Worm (Caenorhabditis elegans) whole organism, L4 larva: Measurements from ENCODE around the gene T22F3.2.

Experiments
- D1046.2 ChIP-seq: fragments of 200-800 bp; sonication (Bioruptor generic); IDR thresholded peaks from 2 replicates; pipeline ENCODE4 v1.3.6; 2022; ENCODE audit warnings: missing genetic modification characterization, missing compliant biosample characterization
- F26F4.8 ChIP-seq: fragments of 200-800 bp; sonication (Bioruptor generic); conservative IDR thresholded peaks from 2 replicates; pipeline ENCODE4 v1.3.6; 2022; ENCODE audit warnings: missing genetic modification characterization, missing compliant biosample characterization
- F49E8.2 ChIP-seq: sonication (generic microtip); optimal IDR thresholded peaks from 2 replicates; lab custom pipeline; 2016; ENCODE audit warnings: missing compliant biosample characterization, mild to moderate bottlenecking, missing genetic modification characterization, borderline replicate concordance
- R02D3.7 ChIP-seq: fragments of 150-350 bp; sonication (generic microtip); optimal IDR thresholded peaks from 3 replicates; lab custom pipeline; 2014; ENCODE audit warnings: missing biosample characterization, missing genetic modification characterization
- T20F7.1 ChIP-seq: fragments of 200-800 bp; sonication (Bioruptor generic); optimal IDR thresholded peaks from 2 replicates; lab custom pipeline; 2018; ENCODE audit warnings: mild to moderate bottlenecking, missing genetic modification characterization, missing compliant biosample characterization
- T26A8.4 ChIP-seq: fragments of 200-800 bp; sonication (Bioruptor generic); IDR thresholded peaks from 2 replicates; pipeline ENCODE4 v1.3.6; 2022; ENCODE audit warnings: missing genetic modification characterization, missing compliant biosample characterization
- Y105C5A.15 ChIP-seq: fragments of 200-800 bp; sonication (Bioruptor generic); IDR thresholded peaks from 2 replicates; pipeline ENCODE4 v1.3.6; 2022; ENCODE audit warnings: missing genetic modification characterization, missing compliant biosample characterization
- Y48G9A.11 ChIP-seq: fragments of 200-800 bp; sonication (Bioruptor generic); IDR thresholded peaks from 2 replicates; pipeline ENCODE4 v1.3.6; 2022; ENCODE audit warnings: missing genetic modification reagents, missing genetic modification characterization, missing compliant biosample characterization
- aha-1 ChIP-seq: fragments of 150-350 bp; peaks from one replicate; lab custom pipeline; 2014; ENCODE audit warnings: missing biosample characterization, missing genetic modification characterization
- arid-1 ChIP-seq: fragments of 200-800 bp; sonication (Bioruptor generic); conservative IDR thresholded peaks from 2 replicates; pipeline ENCODE4 v1.3.6; 2022; ENCODE audit warnings: missing genetic modification reagents, missing genetic modification characterization, missing compliant biosample characterization
- attf-4 ChIP-seq: sonication (generic microtip); optimal IDR thresholded peaks from 3 replicates; lab custom pipeline; 2017; ENCODE audit warnings: missing biosample characterization, missing genetic modification characterization
- ceh-20 ChIP-seq: fragments of 200-800 bp; sonication (Bioruptor generic); IDR thresholded peaks from 2 replicates; pipeline ENCODE4 v1.3.6; 2022; ENCODE audit warnings: missing genetic modification reagents, missing genetic modification characterization, missing compliant biosample characterization
- ceh-28 ChIP-seq: fragments of 150-350 bp; optimal IDR thresholded peaks from 2 replicates; lab custom pipeline; 2014; ENCODE audit warnings: missing biosample characterization, missing genetic modification reagents, missing genetic modification characterization
- ceh-32 ChIP-seq: sonication (generic microtip); optimal IDR thresholded peaks from 2 replicates; lab custom pipeline; 2016; ENCODE audit warnings: mild to moderate bottlenecking, missing genetic modification characterization, missing compliant biosample characterization; ENCODE audit not compliant: poor library complexity
- ceh-44 ChIP-seq: fragments of 200-800 bp; sonication (Bioruptor generic); IDR thresholded peaks from 2 replicates; pipeline ENCODE4 v1.3.6; 2022; ENCODE audit warnings: missing genetic modification reagents, missing genetic modification characterization, missing compliant biosample characterization
- ctbp-1 ChIP-seq: fragments of 200-800 bp; sonication (Bioruptor generic); IDR thresholded peaks from 2 replicates; pipeline ENCODE4 v1.3.6; 2022; ENCODE audit warnings: missing genetic modification reagents, missing genetic modification characterization, missing compliant biosample characterization
- daf-16 ChIP-seq, 3 experiments: sonication (generic microtip); optimal IDR thresholded peaks; 2 replicates each; lab custom pipeline; 2016 to 2017; ENCODE audit warnings: missing genetic modification characterization in 3 of 3, missing genetic modification reagents in 3 of 3, mild to moderate bottlenecking in 2 of 3, missing compliant biosample characterization in 2 of 3, missing biosample characterization in 1 of 3, moderate library complexity in 1 of 3
- dmd-6 ChIP-seq: fragments of 200-800 bp; sonication (Bioruptor generic); IDR thresholded peaks from 2 replicates; pipeline ENCODE4 v1.3.6; 2022; ENCODE audit warnings: missing genetic modification reagents, missing genetic modification characterization, missing compliant biosample characterization
- dmd-8 ChIP-seq: fragments of 200-800 bp; sonication (Bioruptor generic); IDR thresholded peaks from 2 replicates; pipeline ENCODE4 v1.3.6; 2022; ENCODE audit warnings: missing genetic modification characterization, missing compliant biosample characterization
- egl-43 ChIP-seq: fragments of 200-800 bp; sonication (Bioruptor generic); IDR thresholded peaks from 2 replicates; pipeline ENCODE4 v1.3.6; 2022; ENCODE audit warnings: missing genetic modification reagents, missing genetic modification characterization, missing compliant biosample characterization
- hmg-1.1 ChIP-seq: fragments of 200-800 bp; sonication (Bioruptor generic); IDR thresholded peaks from 2 replicates; pipeline ENCODE4 v1.3.6; 2022; ENCODE audit warnings: missing genetic modification reagents, missing genetic modification characterization, missing compliant biosample characterization
- lim-7 ChIP-seq: fragments of 200-800 bp; sonication (Bioruptor generic); IDR thresholded peaks from 2 replicates; pipeline ENCODE4 v1.3.6; 2022; ENCODE audit warnings: missing genetic modification characterization, missing compliant biosample characterization
- lin-1 ChIP-seq: fragments of 200-800 bp; sonication (Bioruptor generic); IDR thresholded peaks from 2 replicates; pipeline ENCODE4 v1.3.6; 2022; ENCODE audit warnings: missing genetic modification reagents, missing genetic modification characterization, missing compliant biosample characterization
- lin-13 ChIP-seq: fragments of 150-350 bp; optimal IDR thresholded peaks from 2 replicates; lab custom pipeline; 2014; ENCODE audit warnings: missing biosample characterization, missing genetic modification reagents, missing genetic modification characterization
- lin-38 ChIP-seq: fragments of 200-800 bp; sonication (Bioruptor generic); IDR thresholded peaks from 2 replicates; pipeline ENCODE4 v1.3.6; 2022; ENCODE audit warnings: missing genetic modification reagents, missing genetic modification characterization, missing compliant biosample characterization
- lir-3 ChIP-seq: sonication (generic microtip); optimal IDR thresholded peaks from 2 replicates; lab custom pipeline; 2016; ENCODE audit warnings: mild to moderate bottlenecking, missing genetic modification characterization, missing compliant biosample characterization
- lsy-2 ChIP-seq, 2 experiments: fragments of 150-350 bp in 1 of 2; sonication (generic microtip) in 1 of 2; optimal IDR thresholded peaks; 2 replicates each; lab custom pipeline; 2014 to 2017; ENCODE audit warnings: missing biosample characterization in 2 of 2, missing genetic modification characterization in 2 of 2
- madf-5 ChIP-seq, 2 experiments: fragments of 200-800 bp; sonication (Bioruptor generic); IDR thresholded peaks; 2 replicates each; pipeline ENCODE4 v1.3.6; 2022; ENCODE audit warnings: missing compliant biosample characterization in 2 of 2, missing genetic modification characterization in 2 of 2
- madf-9 ChIP-seq: fragments of 200-800 bp; sonication (Bioruptor generic); conservative IDR thresholded peaks from 2 replicates; pipeline ENCODE4 v1.3.6; 2022; ENCODE audit warnings: missing genetic modification reagents, missing genetic modification characterization, missing compliant biosample characterization
- mes-2 ChIP-seq: sonication (generic microtip); optimal IDR thresholded peaks from 2 replicates; lab custom pipeline; 2016; ENCODE audit warnings: missing genotype, mild to moderate bottlenecking, missing genetic modification characterization, missing compliant biosample characterization; ENCODE audit not compliant: poor library complexity, severe bottlenecking
- mxl-2 ChIP-seq: fragments of 200-800 bp; sonication (Bioruptor generic); conservative IDR thresholded peaks from 2 replicates; pipeline ENCODE4 v1.3.6; 2022; ENCODE audit warnings: missing genetic modification reagents, missing genetic modification characterization, missing compliant biosample characterization
- mxl-3 ChIP-seq: fragments of 200-800 bp; sonication (Bioruptor generic); optimal IDR thresholded peaks from 2 replicates; lab custom pipeline; 2018; ENCODE audit warnings: mild to moderate bottlenecking, missing genetic modification characterization, missing compliant biosample characterization
- nhr-41 ChIP-seq: fragments of 200-800 bp; sonication (Bioruptor generic); IDR thresholded peaks from 2 replicates; pipeline ENCODE4 v1.3.6; 2022; ENCODE audit warnings: missing genetic modification reagents, missing genetic modification characterization, missing compliant biosample characterization
- nhr-42 ChIP-seq: fragments of 200-800 bp; sonication (Bioruptor generic); IDR thresholded peaks from 2 replicates; pipeline ENCODE4 v1.3.6; 2022; ENCODE audit warnings: missing genetic modification characterization, missing compliant biosample characterization
- nhr-76 ChIP-seq: fragments of 150-350 bp; optimal IDR thresholded peaks from 2 replicates; lab custom pipeline; 2014; ENCODE audit warnings: missing biosample characterization, missing genetic modification characterization
- pha-4 ChIP-seq, 2 experiments: fragments of 150-350 bp in 1 of 2; fragments of 200-800 bp in 1 of 2; sonication (Bioruptor generic) in 1 of 2; IDR thresholded peaks in 1 of 2; optimal IDR thresholded peaks in 1 of 2; 2 replicates each; pipeline versions ENCODE4 v1.3.6 to Lab custom; 2014 to 2022; ENCODE audit warnings: missing genetic modification characterization in 2 of 2, missing genetic modification reagents in 2 of 2, missing biosample characterization in 1 of 2, missing compliant biosample characterization in 1 of 2
- php-3 ChIP-seq: fragments of 200-800 bp; sonication (Bioruptor generic); IDR thresholded peaks from 2 replicates; pipeline ENCODE4 v1.3.6; 2022; ENCODE audit warnings: missing genetic modification reagents, missing genetic modification characterization, missing compliant biosample characterization
- sdz-12 ChIP-seq: fragments of 200-800 bp; sonication (Bioruptor generic); optimal IDR thresholded peaks from 2 replicates; lab custom pipeline; 2018; ENCODE audit warnings: mild to moderate bottlenecking, missing genetic modification characterization, missing compliant biosample characterization
- snpc-1.2 ChIP-seq: fragments of 200-800 bp; sonication (Bioruptor generic); IDR thresholded peaks from 2 replicates; pipeline ENCODE4 v1.3.6; 2022; ENCODE audit warnings: missing genetic modification reagents, missing genetic modification characterization, missing compliant biosample characterization
- snpc-4 ChIP-seq: fragments of 150-350 bp; optimal IDR thresholded peaks from 2 replicates; lab custom pipeline; 2014; ENCODE audit warnings: missing biosample characterization, missing genetic modification characterization
- tag-97 ChIP-seq: fragments of 200-800 bp; sonication (Bioruptor generic); IDR thresholded peaks from 2 replicates; pipeline ENCODE4 v1.3.6; 2022; ENCODE audit warnings: missing genetic modification characterization, missing compliant biosample characterization
- tra-1 ChIP-seq: fragments of 200-800 bp; sonication (Bioruptor generic); IDR thresholded peaks from 2 replicates; pipeline ENCODE4 v1.3.6; 2022; ENCODE audit warnings: missing genetic modification reagents, missing genetic modification characterization, missing compliant biosample characterization
- unc-39 ChIP-seq: sonication (generic microtip); optimal IDR thresholded peaks from 2 replicates; lab custom pipeline; 2017; ENCODE audit warnings: missing biosample characterization, missing genetic modification characterization
- vab-7 ChIP-seq: fragments of 200-800 bp; sonication (Bioruptor generic); IDR thresholded peaks from 2 replicates; pipeline ENCODE4 v1.3.6; 2022; ENCODE audit warnings: missing genetic modification reagents, missing genetic modification characterization, missing compliant biosample characterization
- zfp-2 ChIP-seq: sonication (generic microtip); optimal IDR thresholded peaks from 2 replicates; lab custom pipeline; 2016; ENCODE audit warnings: mild to moderate bottlenecking, missing genetic modification characterization, missing compliant biosample characterization
- zip-11 ChIP-seq: fragments of 200-800 bp; sonication (Bioruptor generic); IDR thresholded peaks from 2 replicates; pipeline ENCODE4 v1.3.6; 2022; ENCODE audit warnings: missing genetic modification characterization, missing compliant biosample characterization

The T22F3.2 gene

ce11 chrV:3588223-3588622 lies 1.8 kb downstream of the T22F3.2 start:
- TF ChIP-seq ctbp-1 (GFP tag; lab: Robert Waterston, UW) (0 out of 2 replicates have a peak, but pooled peaks have one; percentile 41), arid-1 (GFP tag; lab: Robert Waterston, UW) (0 out of 2 replicates have a peak, but pooled peaks have one; percentile 36), nhr-41 (GFP tag; lab: Robert Waterston, UW) (no peak), mxl-2 (GFP tag; lab: Robert Waterston, UW) (0 out of 2 replicates have a peak, but pooled peaks have one; percentile 49), F26F4.8 (GFP tag; lab: Robert Waterston, UW) (peak; percentile 48; the same call in 1 of the 2 replicates), mes-2 (peak; percentile 35), madf-9 (GFP tag; lab: Robert Waterston, UW) (no peak), pha-4 (GFP tag; IDR thresholded peaks at IDR 0.05; lab: Robert Waterston, UW) (no peak), pha-4 (tag; optimal IDR thresholded peaks at IDR 0.05; lab: Kevin White, UChicago) (no peak), ceh-44 (GFP tag; lab: Robert Waterston, UW) (0 out of 2 replicates have a peak, but pooled peaks have one; percentile 7), Y105C5A.15 (GFP tag; lab: Robert Waterston, UW) (0 out of 2 replicates have a peak, but pooled peaks have one; percentile 18), ceh-32 (tag; lab: Kevin White, UChicago) (no peak), dmd-8 (GFP tag; lab: Robert Waterston, UW) (peak; percentile 84), F49E8.2 (tag; lab: Kevin White, UChicago) (no peak), egl-43 (GFP tag; lab: Robert Waterston, UW) (peak; percentile 81), ceh-20 (GFP tag; lab: Robert Waterston, UW) (peak; percentile 54; the same call in 1 of the 2 replicates), aha-1 (tag; lab: Kevin White, UChicago) (no peak), hmg-1.1 (GFP tag; lab: Robert Waterston, UW) (peak; percentile 44; the same call in 1 of the 2 replicates), Y48G9A.11 (GFP tag; lab: Robert Waterston, UW) (peak; percentile 70), nhr-42 (GFP tag; lab: Robert Waterston, UW) (0 out of 2 replicates have a peak, but pooled peaks have one; percentile 24), vab-7 (peak; percentile 58; the same call in 1 of the 2 replicates), lin-13 (GFP tag; lab: Kevin White, UChicago) (peak; percentile 42), tra-1 (GFP tag; lab: Robert Waterston, UW) (peak; percentile 55; the same call in 1 of the 2 replicates), dmd-6 (GFP tag; lab: Robert Waterston, UW) (peak; percentile 24), mxl-3 (GFP tag; lab: Kevin White, UChicago) (no peak), lir-3 (tag; lab: Kevin White, UChicago) (peak; percentile 6), zip-11 (GFP tag; lab: Robert Waterston, UW) (no peak), lin-1 (GFP tag; lab: Robert Waterston, UW) (peak; percentile 51), sdz-12 (GFP tag; lab: Kevin White, UChicago) (no peak), snpc-1.2 (GFP tag; lab: Robert Waterston, UW) (peak; percentile 47; the same call in 1 of the 2 replicates), T26A8.4 (GFP tag; lab: Robert Waterston, UW) (peak; percentile 63), ceh-28 (tag; lab: Kevin White, UChicago) (no peak), lsy-2 (tag; optimal IDR thresholded peaks at IDR 0.05; lab: Kevin White, UChicago) (peak in 1 of 2 experiments; percentile 22), nhr-76 (tag; lab: Kevin White, UChicago) (no peak), zfp-2 (no peak), R02D3.7 (no peak), lin-38 (peak; percentile 64), daf-16 (GFP tag; optimal IDR thresholded peaks at IDR 0.05; lab: Kevin White, UChicago) (peak in 1 of 2 experiments; percentile 17), daf-16 (tag; optimal IDR thresholded peaks at IDR 0.05; lab: Kevin White, UChicago) (peak; percentile 45), D1046.2 (GFP tag; lab: Robert Waterston, UW) (0 out of 2 replicates have a peak, but pooled peaks have one; percentile 42), tag-97 (no peak), unc-39 (tag; lab: Kevin White, UChicago) (no peak), lim-7 (GFP tag; lab: Robert Waterston, UW) (peak; percentile 75), attf-4 (tag; lab: Kevin White, UChicago) (no peak), madf-5 (GFP tag; IDR thresholded peaks at IDR 0.05; lab: Robert Waterston, UW) (peak in 1 of 2 experiments; percentile 63; a peak in 1 of 4 replicates), snpc-4 (tag; lab: Kevin White, UChicago) (no peak), php-3 (0 out of 2 replicates have a peak, but pooled peaks have one; percentile 17), T20F7.1 (GFP tag; lab: Kevin White, UChicago) (no peak)
- TF ChIP-seq, all 104 proteins: peak for 28
